Worm (Caenorhabditis elegans) whole organism, L1 larva: ENCODE data around the gene tre-5.

Experiments
- C34B4.2 ChIP-seq: sonication (generic microtip); optimal IDR thresholded peaks from 2 replicates; lab custom pipeline; 2017; ENCODE audit warnings: mild to moderate bottlenecking, missing genetic modification characterization, missing compliant biosample characterization
- ama-1 ChIP-seq: fragments of 150-350 bp; optimal IDR thresholded peaks from 2 replicates; lab custom pipeline; 2014
- blmp-1 ChIP-seq: fragments of 150-350 bp; optimal IDR thresholded peaks from 2 replicates; lab custom pipeline; 2014; ENCODE audit warnings: missing biosample characterization, missing genetic modification characterization
- ceh-63 ChIP-seq: fragments of 200-800 bp; sonication (Bioruptor generic); optimal IDR thresholded peaks from 2 replicates; lab custom pipeline; 2018; ENCODE audit warnings: mild to moderate bottlenecking, missing genetic modification characterization, missing compliant biosample characterization
- ceh-88 ChIP-seq: fragments of 200-800 bp; sonication (Bioruptor generic); IDR thresholded peaks from 2 replicates; pipeline ENCODE4 v1.3.6; 2022; ENCODE audit warnings: missing genetic modification characterization, missing compliant biosample characterization
- ces-1 ChIP-seq: fragments of 150-350 bp; optimal IDR thresholded peaks from 2 replicates; lab custom pipeline; 2014; ENCODE audit warnings: missing biosample characterization, missing genetic modification reagents, missing genetic modification characterization
- efl-1 ChIP-seq, 4 experiments: fragments of 150-350 bp; optimal IDR thresholded peaks in 3 of 4; peaks in 1 of 4; 1 replicate in 1 of 4; 2 replicates in 3 of 4; lab custom pipeline; 2014; ENCODE audit warnings: missing biosample characterization in 2 of 4, missing genetic modification characterization in 2 of 4, missing genetic modification reagents in 2 of 4
- egl-13 ChIP-seq: sonication (generic microtip); optimal IDR thresholded peaks from 2 replicates; lab custom pipeline; 2016; ENCODE audit warnings: missing genotype, missing genetic modification reagents, missing genetic modification characterization, missing compliant biosample characterization
- elt-2 ChIP-seq: sonication (generic microtip); optimal IDR thresholded peaks from 2 replicates; lab custom pipeline; 2016; ENCODE audit warnings: missing genetic modification characterization, mild to moderate bottlenecking, inconsistent platforms, missing compliant biosample characterization, missing genetic modification reagents
- ets-5 ChIP-seq: fragments of 200-800 bp; sonication (Bioruptor generic); IDR thresholded peaks from 2 replicates; pipeline ENCODE4 v1.3.6; 2022; ENCODE audit warnings: missing genetic modification characterization, missing compliant biosample characterization
- fkh-10 ChIP-seq: sonication (generic microtip); optimal IDR thresholded peaks from 2 replicates; lab custom pipeline; 2017; ENCODE audit warnings: missing biosample characterization, missing genetic modification reagents, missing genetic modification characterization
- fkh-4 ChIP-seq: sonication (generic microtip); optimal IDR thresholded peaks from 2 replicates; lab custom pipeline; 2016; ENCODE audit warnings: missing compliant biosample characterization, missing genetic modification characterization, borderline replicate concordance
- grh-1 ChIP-seq: fragments of 200-800 bp; sonication (Bioruptor generic); IDR thresholded peaks from 2 replicates; pipeline ENCODE4 v1.3.6; 2022; ENCODE audit warnings: missing genetic modification reagents, missing genetic modification characterization, missing compliant biosample characterization
- hlh-17 ChIP-seq: fragments of 200-800 bp; sonication (Bioruptor generic); optimal IDR thresholded peaks from 2 replicates; lab custom pipeline; 2018; ENCODE audit warnings: missing genetic modification characterization, mild to moderate bottlenecking, missing compliant biosample characterization, moderate library complexity, borderline replicate concordance
- hpl-2 ChIP-seq: fragments of 150-350 bp; optimal IDR thresholded peaks from 2 replicates; lab custom pipeline; 2014; ENCODE audit warnings: missing biosample characterization, missing genetic modification reagents, missing genetic modification characterization
- irx-1 ChIP-seq: sonication (generic microtip); optimal IDR thresholded peaks from 2 replicates; lab custom pipeline; 2016; ENCODE audit warnings: missing genetic modification characterization, missing compliant biosample characterization
- isw-1 ChIP-seq: fragments of 200-800 bp; sonication (Bioruptor generic); IDR thresholded peaks from 2 replicates; pipeline ENCODE4 v1.3.6; 2022; ENCODE audit warnings: missing genetic modification characterization, missing compliant biosample characterization
- jun-1 ChIP-seq: fragments of 150-350 bp; optimal IDR thresholded peaks from 2 replicates; lab custom pipeline; 2014; ENCODE audit warnings: missing biosample characterization, missing genetic modification reagents, missing genetic modification characterization
- lin-13 ChIP-seq: fragments of 150-350 bp; optimal IDR thresholded peaks from 2 replicates; lab custom pipeline; 2014; ENCODE audit warnings: missing biosample characterization, missing genetic modification reagents, missing genetic modification characterization
- lin-14 ChIP-seq: fragments of 200-800 bp; sonication (Bioruptor generic); optimal IDR thresholded peaks from 2 replicates; lab custom pipeline; 2018; ENCODE audit warnings: mild to moderate bottlenecking, missing genetic modification characterization, moderate library complexity, missing compliant biosample characterization
- lin-15B ChIP-seq: fragments of 150-350 bp; sonication (generic microtip); optimal IDR thresholded peaks from 3 replicates; lab custom pipeline; 2014; ENCODE audit warnings: missing biosample characterization, missing genetic modification characterization
- mep-1 ChIP-seq: fragments of 150-350 bp; optimal IDR thresholded peaks from 2 replicates; lab custom pipeline; 2014; ENCODE audit warnings: missing biosample characterization, missing genetic modification characterization
- nhr-12 ChIP-seq: sonication (generic microtip); optimal IDR thresholded peaks from 2 replicates; lab custom pipeline; 2017; ENCODE audit warnings: missing biosample characterization, missing genetic modification characterization
- nhr-19 ChIP-seq: fragments of 200-800 bp; sonication (Bioruptor generic); conservative IDR thresholded peaks from 2 replicates; pipeline ENCODE4 v1.3.6; 2022; ENCODE audit warnings: missing genetic modification characterization, missing compliant biosample characterization
- nhr-20 ChIP-seq: sonication (generic microtip); optimal IDR thresholded peaks from 2 replicates; lab custom pipeline; 2016; ENCODE audit warnings: mild to moderate bottlenecking, missing genetic modification characterization, missing compliant biosample characterization
- nhr-237 ChIP-seq: fragments of 150-350 bp; optimal IDR thresholded peaks from 2 replicates; lab custom pipeline; 2014; ENCODE audit warnings: missing biosample characterization, missing genetic modification characterization
- nhr-71 ChIP-seq: sonication (generic microtip); optimal IDR thresholded peaks from 2 replicates; lab custom pipeline; 2016; ENCODE audit warnings: mild to moderate bottlenecking, missing genetic modification characterization, moderate library complexity, missing compliant biosample characterization
- nhr-77 ChIP-seq: fragments of 150-350 bp; optimal IDR thresholded peaks from 2 replicates; lab custom pipeline; 2014; ENCODE audit warnings: missing biosample characterization, missing genetic modification characterization
- nhr-85 ChIP-seq: sonication (generic microtip); peaks from one replicate; lab custom pipeline; 2016; ENCODE audit warnings: missing genetic modification characterization, inconsistent platforms, missing compliant biosample characterization
- pax-3 ChIP-seq: fragments of 200-800 bp; sonication (Bioruptor generic); optimal IDR thresholded peaks from 2 replicates; lab custom pipeline; 2018; ENCODE audit warnings: mild to moderate bottlenecking, missing genetic modification characterization, moderate library complexity, missing compliant biosample characterization
- pqm-1 ChIP-seq: sonication (generic microtip); optimal IDR thresholded peaks from 3 replicates; lab custom pipeline; 2017; ENCODE audit warnings: missing biosample characterization, missing genetic modification characterization
- rnt-1 ChIP-seq: sonication (generic microtip); optimal IDR thresholded peaks from 2 replicates; lab custom pipeline; 2016; ENCODE audit warnings: mild to moderate bottlenecking, missing genetic modification characterization, moderate library complexity, missing compliant biosample characterization
- sptf-1 ChIP-seq: fragments of 150-350 bp; optimal IDR thresholded peaks from 2 replicates; lab custom pipeline; 2014; ENCODE audit warnings: missing biosample characterization, missing genetic modification characterization
- sup-37 ChIP-seq: fragments of 200-800 bp; sonication (Bioruptor generic); optimal IDR thresholded peaks from 2 replicates; lab custom pipeline; 2018; ENCODE audit warnings: mild to moderate bottlenecking, missing genetic modification characterization, missing compliant biosample characterization
- swsn-7 ChIP-seq: sonication (generic microtip); optimal IDR thresholded peaks from 2 replicates; lab custom pipeline; 2016; ENCODE audit warnings: missing genetic modification characterization, missing compliant biosample characterization
- unc-130 ChIP-seq: fragments of 150-350 bp; optimal IDR thresholded peaks from 2 replicates; lab custom pipeline; 2017; ENCODE audit warnings: missing biosample characterization, missing genetic modification characterization, inconsistent platforms
- unc-62 ChIP-seq: fragments of 150-350 bp; optimal IDR thresholded peaks from 2 replicates; lab custom pipeline; 2014; ENCODE audit warnings: missing biosample characterization, missing genetic modification reagents, missing genetic modification characterization
- xbp-1 ChIP-seq: sonication (generic microtip); optimal IDR thresholded peaks from 2 replicates; lab custom pipeline; 2016; ENCODE audit warnings: missing genetic modification characterization, missing compliant biosample characterization
- zip-4 ChIP-seq: fragments of 200-800 bp; sonication (Bioruptor generic); optimal IDR thresholded peaks from 2 replicates; lab custom pipeline; 2018; ENCODE audit warnings: mild to moderate bottlenecking, missing genetic modification characterization, moderate library complexity, missing compliant biosample characterization
- ztf-4 ChIP-seq: fragments of 150-350 bp; optimal IDR thresholded peaks from 2 replicates; lab custom pipeline; 2014; ENCODE audit warnings: missing biosample characterization, missing genetic modification characterization

The tre-5 gene

ce11 chrII:73329-73728 lies 18.2 kb upstream of the tre-5 start:
- TF ChIP-seq C34B4.2 (tag; lab: Kevin White, UChicago) (no peak), nhr-237 (tag; lab: Kevin White, UChicago) (no peak), sup-37 (GFP tag; lab: Kevin White, UChicago) (no peak), pqm-1 (tag; lab: Kevin White, UChicago) (no peak), lin-14 (GFP tag; lab: Kevin White, UChicago) (peak; percentile 61), grh-1 (GFP tag; lab: Robert Waterston, UW) (no peak), ztf-4 (tag; lab: Kevin White, UChicago) (no peak), ceh-63 (GFP tag; lab: Kevin White, UChicago) (no peak), fkh-10 (GFP tag; lab: Kevin White, UChicago) (peak; percentile 83), ces-1 (peak; percentile 59), nhr-71 (no peak), xbp-1 (tag; lab: Kevin White, UChicago) (peak; percentile 19), zip-4 (GFP tag; lab: Kevin White, UChicago) (no peak), hpl-2 (GFP tag; lab: Kevin White, UChicago) (no peak), ama-1 (lab: Kevin White, UChicago) (no peak), fkh-4 (no peak)

ce11 chrII:69354-69753 lies 14.2 kb upstream of the tre-5 start, which contains the start of gene egl-26:
egl-26 (plus strand) TSS chrII:69654.
- TF ChIP-seq fkh-10 (GFP tag; lab: Kevin White, UChicago) (no peak), ztf-4 (tag; lab: Kevin White, UChicago) (no peak), mep-1 (tag; lab: Kevin White, UChicago) (no peak), sptf-1 (tag; lab: Kevin White, UChicago) (no peak), pax-3 (tag; lab: Kevin White, UChicago) (no peak), C34B4.2 (tag; lab: Kevin White, UChicago) (no peak), hlh-17 (GFP tag; lab: Kevin White, UChicago) (no peak), zip-4 (GFP tag; lab: Kevin White, UChicago) (no peak), egl-13 (tag; lab: Kevin White, UChicago) (no peak), ceh-88 (GFP tag; lab: Robert Waterston, UW) (no peak), ets-5 (GFP tag; lab: Robert Waterston, UW) (no peak)

- TF ChIP-seq blmp-1 (tag; lab: Kevin White, UChicago) (peak; percentile 72), irx-1 (tag; lab: Kevin White, UChicago) (no peak)
Measured at ce11 chrII:68757-69156, 13.7 kb upstream of the tre-5 start.

- TF ChIP-seq ztf-4 (tag; lab: Kevin White, UChicago) (no peak), hlh-17 (GFP tag; lab: Kevin White, UChicago) (no peak), nhr-20 (tag; lab: Kevin White, UChicago) (no peak), unc-130 (no peak), lin-13 (GFP tag; lab: Kevin White, UChicago) (no peak), irx-1 (tag; lab: Kevin White, UChicago) (no peak), efl-1 (optimal IDR thresholded peaks at IDR 0.05; lab: Kevin White, UChicago) (no peak), efl-1 (GFP tag; optimal IDR thresholded peaks at IDR 0.05 in 1 of 2; lab: Kevin White, UChicago) (no peak), lin-15B (tag; lab: Kevin White, UChicago) (no peak), nhr-71 (no peak), nhr-19 (GFP tag; lab: Robert Waterston, UW) (no peak), rnt-1 (tag; lab: Kevin White, UChicago) (no peak), elt-2 (tag; lab: Kevin White, UChicago) (no peak), unc-62 (GFP tag; lab: Kevin White, UChicago) (no peak), nhr-77 (tag; lab: Kevin White, UChicago) (no peak), isw-1 (no peak), swsn-7 (no peak), nhr-12 (no peak), jun-1 (tag; lab: Kevin White, UChicago) (no peak), nhr-85 (tag; lab: Kevin White, UChicago) (no peak)
- TF ChIP-seq, all 84 proteins: peak for 0
Measured at ce11 chrII:67663-68062, 12.6 kb upstream of the tre-5 start.
